Fruit fly (Drosophila melanogaster) whole organism: Measurements from ENCODE around the gene CG32453.

Source experiments
- pan ChIP-seq: fragments of >200 bp; optimal IDR thresholded peaks from 2 replicates; lab custom pipeline; 2017
- psq ChIP-seq: fragments of >200 bp; optimal IDR thresholded peaks from 2 replicates; lab custom pipeline; 2017

DNA sequence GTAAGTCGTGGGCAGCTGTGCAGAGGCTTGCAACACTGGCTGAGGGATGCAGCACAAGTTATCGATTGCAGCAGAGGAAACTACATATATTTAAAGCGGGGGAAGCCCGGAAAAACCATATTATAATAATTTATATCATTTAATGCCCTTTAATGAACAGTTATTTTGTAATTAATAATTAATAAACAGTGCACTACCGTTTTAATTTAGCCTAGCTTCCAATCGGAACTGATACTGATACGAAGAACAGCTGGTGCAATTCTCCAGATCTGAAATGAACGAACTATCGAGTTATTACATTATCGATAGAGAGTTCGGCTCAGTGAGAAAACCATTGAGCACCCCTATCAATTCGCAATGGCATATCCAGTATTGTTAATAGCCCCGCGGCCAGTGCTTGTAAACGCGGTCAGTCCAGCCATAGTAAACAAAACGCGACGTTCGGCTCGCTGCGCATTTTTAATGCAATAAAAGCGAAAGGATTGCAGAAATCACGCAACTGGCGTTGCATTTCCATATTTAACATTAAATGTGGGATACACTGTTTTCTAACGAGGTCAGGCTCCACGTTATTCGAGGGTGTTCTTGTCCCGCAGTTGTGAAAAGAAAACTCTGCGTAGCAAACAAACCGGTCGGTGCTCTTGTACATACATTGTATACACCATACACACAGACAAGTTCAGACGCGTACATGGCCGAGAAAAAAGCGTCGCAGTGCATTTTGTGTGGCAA lies 44.5 kb downstream of the CG32453 start, which contains the start of gene CG7369:
- no peak for TF ChIP-seq psq
- no peak for TF ChIP-seq pan (lab: Kevin White, UChicago)
